Worm (Caenorhabditis elegans): ENCODE data around the gene nhr-281.
A peak's percentile ranks its signal among the peaks of the same experiment; 100 is the strongest.

The nhr-281 gene

DNA sequence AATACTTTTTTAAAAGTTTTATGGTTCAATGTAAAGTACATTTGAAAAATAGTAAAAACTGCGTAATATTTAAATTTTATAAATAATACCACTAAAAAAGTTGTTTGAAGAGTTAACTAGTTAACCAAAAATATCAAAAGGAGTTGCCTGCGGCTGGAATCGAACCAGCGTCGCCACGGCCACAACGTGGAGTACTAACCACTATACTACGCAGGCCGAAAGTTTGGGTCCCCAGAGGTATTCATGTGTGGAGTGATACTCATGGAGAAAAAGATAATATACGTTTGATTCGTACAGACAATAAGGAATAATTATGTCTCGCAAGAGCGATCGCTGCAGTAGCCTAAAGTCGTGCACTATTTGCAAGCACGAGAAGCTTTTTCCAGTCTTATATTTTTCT, 23.5 kb upstream of the nhr-281 start:
- TF ChIP-seq hmg-1.2 (GFP tag; IDR thresholded peaks at IDR 0.05): peak; percentile 59
- TF ChIP-seq tbp1 (GFP tag; optimal IDR thresholded peaks at IDR 0.05): peak; percentile 90
- peak; percentile 70 for TF ChIP-seq B0261.1 (tag; optimal IDR thresholded peaks at IDR 0.05)
- peak; percentile 52; the same call in 1 of the 2 replicates for TF ChIP-seq nfyb-1 (GFP tag; IDR thresholded peaks at IDR 0.05)
- 0 out of 2 replicates have a peak, but pooled peaks have one; percentile 40 for TF ChIP-seq ekl-4 (GFP tag; IDR thresholded peaks at IDR 0.05)
- peak; percentile 77 for TF ChIP-seq lin-26 (GFP tag; IDR thresholded peaks at IDR 0.05)
- 0 out of 2 replicates have a peak, but pooled peaks have one; percentile 34 for TF ChIP-seq attf-6 (GFP tag; IDR thresholded peaks at IDR 0.05)
- peak; percentile 90 for TF ChIP-seq pbrm-1 (GFP tag; IDR thresholded peaks at IDR 0.05)
- TF ChIP-seq rpc-1 (optimal IDR thresholded peaks at IDR 0.05): peak; percentile 47
- TF ChIP-seq rpc-1 (tag; optimal IDR thresholded peaks at IDR 0.05): peak; percentile 67
- TF ChIP-seq madf-6 (GFP tag; IDR thresholded peaks at IDR 0.05): 0 out of 2 replicates have a peak, but pooled peaks have one; percentile 29
- 0 out of 2 replicates have a peak, but pooled peaks have one; percentile 16 for TF ChIP-seq mcd-1 (GFP tag; IDR thresholded peaks at IDR 0.05)
- TF ChIP-seq D2030.7 (GFP tag; IDR thresholded peaks at IDR 0.05): peak; percentile 88
- 0 out of 2 replicates have a peak, but pooled peaks have one; percentile 12 for TF ChIP-seq egrh-3 (GFP tag; IDR thresholded peaks at IDR 0.05)
- peak; percentile 1 for TF ChIP-seq snpc-4 (GFP tag; optimal IDR thresholded peaks at IDR 0.05)
- peak in 1 of 4 experiments; percentile 49 for TF ChIP-seq snpc-4 (tag; optimal IDR thresholded peaks at IDR 0.05)
- peak; percentile 58 for TF ChIP-seq dox-1 (GFP tag; IDR thresholded peaks at IDR 0.05)

DNA sequence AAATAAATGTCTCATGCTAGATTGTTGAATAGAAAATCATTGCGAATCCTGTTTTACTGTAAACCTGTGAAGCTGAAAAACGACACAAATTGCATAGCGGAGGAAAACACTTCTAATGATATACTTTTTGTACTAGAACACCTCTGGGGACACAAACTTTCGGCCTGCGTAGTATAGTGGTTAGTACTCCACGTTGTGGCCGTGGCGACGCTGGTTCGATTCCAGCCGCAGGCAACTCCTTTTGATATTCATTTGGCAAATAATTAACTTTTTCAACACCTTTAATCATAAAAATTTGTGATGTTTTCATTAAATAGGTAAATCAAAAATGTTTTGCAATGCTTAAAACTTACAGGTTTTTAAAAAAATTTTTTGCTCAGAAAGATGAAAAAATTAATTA, 21.6 kb upstream of the nhr-281 start:
- peak; percentile 81 for TF ChIP-seq rpc-1 (optimal IDR thresholded peaks at IDR 0.05)
- TF ChIP-seq rpc-1 (tag; optimal IDR thresholded peaks at IDR 0.05): peak; percentile 76
- TF ChIP-seq bed-1 (GFP tag; IDR thresholded peaks at IDR 0.05): no peak
- no peak for TF ChIP-seq sptf-2 (GFP tag; optimal IDR thresholded peaks at IDR 0.05)
- no peak for TF ChIP-seq F57A8.1 (GFP tag; optimal IDR thresholded peaks at IDR 0.05)
- no peak for TF ChIP-seq zim-3 (tag; optimal IDR thresholded peaks at IDR 0.05)
- TF ChIP-seq rec-8 (tag; optimal IDR thresholded peaks at IDR 0.05): peak in 1 of 2 experiments; percentile 0
- TF ChIP-seq let-526 (GFP tag; IDR thresholded peaks at IDR 0.05): no peak
- TF ChIP-seq ceh-79 (tag; optimal IDR thresholded peaks at IDR 0.05): no peak
- peak; percentile 69 for TF ChIP-seq B0261.1 (tag; optimal IDR thresholded peaks at IDR 0.05)
- peak; percentile 66 for TF ChIP-seq hmg-1.2 (GFP tag; IDR thresholded peaks at IDR 0.05)
- TF ChIP-seq Y56A3A.18 (GFP tag; IDR thresholded peaks at IDR 0.05): 0 out of 2 replicates have a peak, but pooled peaks have one; percentile 64
- peak; percentile 92 for TF ChIP-seq tbp1 (GFP tag; optimal IDR thresholded peaks at IDR 0.05)
- TF ChIP-seq aptf-3 (GFP tag; IDR thresholded peaks at IDR 0.05): 0 out of 2 replicates have a peak, but pooled peaks have one; percentile 30
- no peak for TF ChIP-seq somi-1 (GFP tag; optimal IDR thresholded peaks at IDR 0.05)
- TF ChIP-seq nfya-2 (GFP tag; IDR thresholded peaks at IDR 0.05): no peak
- no peak for TF ChIP-seq bed-2 (GFP tag; IDR thresholded peaks at IDR 0.05)
- no peak for TF ChIP-seq xnd-1 (tag; optimal IDR thresholded peaks at IDR 0.05)
- no peak for TF ChIP-seq C06A6.2 (GFP tag; conservative IDR thresholded peaks at IDR 0.05)
- no peak for TF ChIP-seq F52B5.7 (tag; optimal IDR thresholded peaks at IDR 0.05)
- TF ChIP-seq repo-1 (tag; optimal IDR thresholded peaks at IDR 0.05): no peak
- 0 out of 2 replicates have a peak, but pooled peaks have one; percentile 50 for TF ChIP-seq attf-6 (GFP tag; IDR thresholded peaks at IDR 0.05)
- no peak for TF ChIP-seq ama-1 (optimal IDR thresholded peaks at IDR 0.05)
- no peak for TF ChIP-seq ama-1 (GFP tag; optimal IDR thresholded peaks at IDR 0.05)
- TF ChIP-seq athp-1 (tag; optimal IDR thresholded peaks at IDR 0.05): no peak
- TF ChIP-seq mxl-1 (tag; optimal IDR thresholded peaks at IDR 0.05): no peak
- 0 out of 2 replicates have a peak, but pooled peaks have one; percentile 44 for TF ChIP-seq ztf-28 (GFP tag; IDR thresholded peaks at IDR 0.05)
- no peak for TF ChIP-seq mcd-1 (GFP tag; IDR thresholded peaks at IDR 0.05)
- no peak for TF ChIP-seq F55B11.4 (tag; optimal IDR thresholded peaks at IDR 0.05; ENCODE audit: borderline replicate concordance, insufficient read depth)
- TF ChIP-seq madf-10 (tag; optimal IDR thresholded peaks at IDR 0.05): no peak
- peak; percentile 24 for TF ChIP-seq die-1 (tag; optimal IDR thresholded peaks at IDR 0.05)
- no peak for TF ChIP-seq ccch-3 (GFP tag; optimal IDR thresholded peaks at IDR 0.05)
- no peak for TF ChIP-seq hrde-1 (tag; optimal IDR thresholded peaks at IDR 0.05; ENCODE audit: borderline replicate concordance)
- TF ChIP-seq hmg-20 (GFP tag; IDR thresholded peaks at IDR 0.05): 0 out of 2 replicates have a peak, but pooled peaks have one; percentile 12
- TF ChIP-seq snpc-3.4 (tag; optimal IDR thresholded peaks at IDR 0.05): peak; percentile 7
- peak; percentile 90 for TF ChIP-seq D2030.7 (GFP tag; IDR thresholded peaks at IDR 0.05)
- peak; percentile 62 for TF ChIP-seq dox-1 (GFP tag; IDR thresholded peaks at IDR 0.05)
- TF ChIP-seq snpc-1.1 (tag; optimal IDR thresholded peaks at IDR 0.05; ENCODE audit: insufficient read depth): no peak

All from whole organism, young adult.